Worm (Caenorhabditis elegans) whole organism, midembryonic: ENCODE results near the gene Y44F5A.1.

Source experiments
- T22C8.4 ChIP-seq: fragments of 200-800 bp; sonication (Bioruptor generic); IDR thresholded peaks from 2 replicates; pipeline ENCODE4 v1.3.6; 2022; ENCODE audit warnings: missing genetic modification characterization, missing compliant biosample characterization
- cog-1 ChIP-seq: sonication (generic microtip); optimal IDR thresholded peaks from 2 replicates; lab custom pipeline; 2016; ENCODE audit warnings: missing genetic modification characterization, missing compliant biosample characterization
- flt-1 ChIP-seq: fragments of 200-800 bp; sonication (Bioruptor generic); IDR thresholded peaks from 2 replicates; pipeline ENCODE4 v1.3.6; 2022; ENCODE audit warnings: missing genetic modification characterization, missing compliant biosample characterization
- klf-2 ChIP-seq: fragments of 200-800 bp; sonication (Bioruptor generic); conservative IDR thresholded peaks from 2 replicates; pipeline ENCODE4 v1.3.6; 2022; ENCODE audit warnings: missing genetic modification reagents, missing genetic modification characterization, missing compliant biosample characterization
- med-1 ChIP-seq: sonication (generic microtip); optimal IDR thresholded peaks from 2 replicates; lab custom pipeline; 2017; ENCODE audit warnings: missing genetic modification characterization, mild to moderate bottlenecking, missing compliant biosample characterization, antibody characterized with exemption, missing genetic modification reagents; ENCODE audit not compliant: insufficient read depth
- ref-1 ChIP-seq: fragments of 200-800 bp; sonication (Bioruptor generic); conservative IDR thresholded peaks from 2 replicates; pipeline ENCODE4 v1.3.6; 2022; ENCODE audit warnings: missing genetic modification reagents, missing genetic modification characterization, missing compliant biosample characterization
- tab-1 ChIP-seq: fragments of 200-800 bp; sonication (Bioruptor generic); IDR thresholded peaks from 2 replicates; pipeline ENCODE4 v1.3.6; 2022; ENCODE audit warnings: missing genetic modification characterization, missing compliant biosample characterization
- ztf-23 ChIP-seq: fragments of 200-800 bp; sonication (Bioruptor generic); IDR thresholded peaks from 2 replicates; pipeline ENCODE4 v1.3.6; 2022; ENCODE audit warnings: missing genetic modification reagents, missing genetic modification characterization, missing compliant biosample characterization
- ztf-29 ChIP-seq: fragments of 200-800 bp; sonication (Bioruptor generic); IDR thresholded peaks from 2 replicates; pipeline ENCODE4 v1.3.6; 2022; ENCODE audit warnings: missing genetic modification reagents, missing genetic modification characterization, missing compliant biosample characterization

The Y44F5A.1 gene

ce11 chrIII:4280215-4281173 is 33.0 kb upstream of the Y44F5A.1 start, which contains the start of gene sup-26:
Gene sup-26 (minus strand): TSS chrIII:4280224.
- TF ChIP-seq tab-1 (GFP tag; lab: Robert Waterston, UW) (peak; percentile 15; the same call in 1 of the 2 replicates), T22C8.4 (GFP tag; lab: Robert Waterston, UW) (no peak), med-1 (GFP tag; lab: Kevin White, UChicago) (no peak), cog-1 (tag; lab: Kevin White, UChicago) (no peak), ztf-23 (GFP tag; lab: Robert Waterston, UW) (peak; percentile 26; the same call in 1 of the 2 replicates), ref-1 (GFP tag; lab: Robert Waterston, UW) (no peak), klf-2 (GFP tag; lab: Robert Waterston, UW) (0 out of 2 replicates have a peak, but pooled peaks have one; percentile 38), flt-1 (peak; percentile 47; the same call in 1 of the 2 replicates), ztf-29 (GFP tag; lab: Robert Waterston, UW) (no peak)

ce11 chrIII:4278203-4278602 is 30.7 kb upstream of the Y44F5A.1 start:
- 0 out of 2 replicates have a peak, but pooled peaks have one; percentile 45 for TF ChIP-seq flt-1
- no peak for TF ChIP-seq ref-1 (GFP tag; lab: Robert Waterston, UW)
- TF ChIP-seq klf-2 (GFP tag; lab: Robert Waterston, UW) = no peak

DNA sequence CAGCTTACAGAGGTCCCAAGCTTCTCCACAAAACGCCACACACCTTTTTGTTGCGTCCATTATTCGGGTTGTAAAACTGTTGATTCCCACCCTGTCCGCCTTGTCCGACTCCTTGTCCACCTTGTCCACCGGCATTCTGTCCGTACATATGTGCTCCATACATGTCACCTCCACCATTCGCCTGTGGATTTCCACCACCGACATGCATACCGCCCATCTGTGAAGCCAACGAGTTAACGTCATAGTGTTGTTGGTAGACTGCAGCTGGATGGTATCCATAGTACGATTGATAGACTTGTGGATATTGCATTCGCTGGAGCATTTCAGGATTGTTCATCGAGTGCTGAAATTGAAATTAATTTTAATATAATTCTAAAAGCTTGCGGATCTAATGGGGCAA is 30.3 kb upstream of the Y44F5A.1 start:
- TF ChIP-seq klf-2 (GFP tag; lab: Robert Waterston, UW) = no peak
- TF ChIP-seq flt-1 = no peak
- TF ChIP-seq tab-1 (GFP tag; lab: Robert Waterston, UW) = no peak
- TF ChIP-seq ztf-29 (GFP tag; lab: Robert Waterston, UW) = no peak
- no peak for TF ChIP-seq ref-1 (GFP tag; lab: Robert Waterston, UW)
- no peak for TF ChIP-seq T22C8.4 (GFP tag; lab: Robert Waterston, UW)
- TF ChIP-seq ztf-23 (GFP tag; lab: Robert Waterston, UW) = no peak
- no peak for TF ChIP-seq cog-1 (tag; lab: Kevin White, UChicago)
- TF ChIP-seq med-1 (GFP tag; lab: Kevin White, UChicago) = no peak

- TF ChIP-seq med-1 (GFP tag; lab: Kevin White, UChicago) (no peak), cog-1 (tag; lab: Kevin White, UChicago) (no peak), T22C8.4 (GFP tag; lab: Robert Waterston, UW) (no peak), flt-1 (no peak; the same call in 1 of the 2 replicates), ztf-23 (GFP tag; lab: Robert Waterston, UW) (no peak)
Observed at ce11 chrIII:4276277-4276676, 28.8 kb upstream of the Y44F5A.1 start.

ce11 chrIII:4275704-4276103 is 28.2 kb upstream of the Y44F5A.1 start:
- TF ChIP-seq flt-1 = peak; percentile 9; the same call in 1 of the 2 replicates
- no peak for TF ChIP-seq tab-1 (GFP tag; lab: Robert Waterston, UW)

- TF ChIP-seq ztf-23 (GFP tag; lab: Robert Waterston, UW) (no peak), T22C8.4 (GFP tag; lab: Robert Waterston, UW) (no peak), cog-1 (tag; lab: Kevin White, UChicago) (no peak), ztf-29 (GFP tag; lab: Robert Waterston, UW) (no peak), klf-2 (GFP tag; lab: Robert Waterston, UW) (no peak), tab-1 (GFP tag; lab: Robert Waterston, UW) (no peak), ref-1 (GFP tag; lab: Robert Waterston, UW) (no peak), flt-1 (no peak), med-1 (GFP tag; lab: Kevin White, UChicago) (no peak)
Observed at ce11 chrIII:4274524-4274923, 27.1 kb upstream of the Y44F5A.1 start.

DNA sequence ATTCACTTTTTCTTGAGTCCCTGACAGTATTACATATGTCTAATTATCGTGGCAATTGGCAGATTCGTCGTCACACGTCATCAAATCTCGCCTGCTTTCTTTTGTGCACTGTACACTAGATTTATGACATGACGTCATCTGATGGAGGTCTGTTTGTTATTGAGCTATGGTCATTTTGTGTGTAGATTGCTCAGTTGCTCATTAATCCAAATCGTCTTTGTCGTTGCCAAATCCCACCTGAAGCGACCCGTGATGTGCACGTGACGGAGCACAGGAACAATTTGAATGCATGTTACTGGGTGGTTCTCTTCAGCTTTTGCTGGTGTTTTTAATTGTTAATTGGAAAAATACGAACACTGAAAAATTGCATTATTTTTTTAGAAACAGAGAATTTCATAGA is 25.4 kb upstream of the Y44F5A.1 start:
- TF ChIP-seq klf-2 (GFP tag; lab: Robert Waterston, UW) (no peak), tab-1 (GFP tag; lab: Robert Waterston, UW) (no peak)

DNA sequence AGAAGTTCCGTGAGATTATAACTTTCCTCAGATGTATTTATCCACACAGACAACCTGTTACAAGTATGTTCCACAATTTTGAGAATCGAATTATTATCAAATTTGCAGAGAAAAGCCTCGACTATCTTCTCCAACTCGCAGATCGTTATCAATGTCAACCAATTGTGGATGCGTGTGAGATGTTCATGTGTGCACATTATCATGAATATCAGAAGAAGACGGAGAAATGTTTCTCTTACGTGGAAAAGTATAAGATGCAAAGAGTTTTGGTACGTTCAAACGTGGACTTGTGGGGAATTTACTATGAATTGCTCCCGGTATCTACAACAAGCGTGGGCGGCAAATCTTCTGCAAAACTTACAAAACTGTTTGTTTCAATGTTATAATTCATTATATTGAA is 23.6 kb upstream of the Y44F5A.1 start:
- TF ChIP-seq tab-1 (GFP tag; lab: Robert Waterston, UW) = no peak
- no peak for TF ChIP-seq ref-1 (GFP tag; lab: Robert Waterston, UW)
- TF ChIP-seq flt-1 = no peak
- no peak for TF ChIP-seq klf-2 (GFP tag; lab: Robert Waterston, UW)
- TF ChIP-seq cog-1 (tag; lab: Kevin White, UChicago) = no peak
- TF ChIP-seq T22C8.4 (GFP tag; lab: Robert Waterston, UW) = no peak

DNA sequence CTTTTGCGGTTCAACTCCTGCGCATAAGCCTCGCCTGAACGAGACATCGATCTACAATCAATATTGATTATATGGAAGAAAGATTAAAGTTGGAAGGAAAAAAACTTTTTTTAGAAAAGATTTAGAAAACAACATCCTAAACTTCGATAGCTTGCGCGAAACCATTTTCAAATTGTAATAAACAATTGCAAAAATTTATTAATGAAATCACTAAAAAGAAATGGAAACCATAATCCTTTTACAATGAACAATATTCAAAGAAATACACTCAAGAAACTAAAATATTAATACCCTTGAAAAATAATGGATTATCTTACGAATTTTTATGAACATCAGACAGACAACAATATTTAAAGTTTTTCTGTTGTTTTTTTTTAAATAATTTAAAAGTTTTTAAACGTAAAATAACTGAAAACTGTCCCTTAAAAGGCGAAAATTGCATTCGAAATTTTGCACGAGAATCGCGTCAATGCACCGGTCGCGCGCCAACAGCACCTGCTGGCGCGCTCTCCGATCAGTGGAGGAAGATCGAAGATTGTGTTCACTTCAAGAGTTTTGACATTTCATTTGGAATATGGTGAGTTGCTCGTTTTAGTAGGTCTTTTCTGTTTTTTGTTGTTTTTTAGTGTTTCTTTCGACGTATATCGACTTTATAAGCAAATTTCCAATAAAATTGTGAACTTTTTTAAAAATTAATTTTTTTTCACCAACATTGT is 21.9 kb upstream of the Y44F5A.1 start, which contains the start of the genes sftb-1 and R10E4.1:
Gene sftb-1, minus strand, starts transcription at position 51 of the 716 bp plus-strand sequence.
Gene R10E4.1, plus strand, starts transcription at position 524 of the 716 bp plus-strand sequence.
- TF ChIP-seq T22C8.4 (GFP tag; lab: Robert Waterston, UW) (no peak), klf-2 (GFP tag; lab: Robert Waterston, UW) (no peak), ztf-29 (GFP tag; lab: Robert Waterston, UW) (no peak), ztf-23 (GFP tag; lab: Robert Waterston, UW) (peak; percentile 17; the same call in 1 of the 2 replicates)
